Fruit fly (Drosophila melanogaster): ENCODE data around the gene CG42724.

Gene CG42724

DNA sequence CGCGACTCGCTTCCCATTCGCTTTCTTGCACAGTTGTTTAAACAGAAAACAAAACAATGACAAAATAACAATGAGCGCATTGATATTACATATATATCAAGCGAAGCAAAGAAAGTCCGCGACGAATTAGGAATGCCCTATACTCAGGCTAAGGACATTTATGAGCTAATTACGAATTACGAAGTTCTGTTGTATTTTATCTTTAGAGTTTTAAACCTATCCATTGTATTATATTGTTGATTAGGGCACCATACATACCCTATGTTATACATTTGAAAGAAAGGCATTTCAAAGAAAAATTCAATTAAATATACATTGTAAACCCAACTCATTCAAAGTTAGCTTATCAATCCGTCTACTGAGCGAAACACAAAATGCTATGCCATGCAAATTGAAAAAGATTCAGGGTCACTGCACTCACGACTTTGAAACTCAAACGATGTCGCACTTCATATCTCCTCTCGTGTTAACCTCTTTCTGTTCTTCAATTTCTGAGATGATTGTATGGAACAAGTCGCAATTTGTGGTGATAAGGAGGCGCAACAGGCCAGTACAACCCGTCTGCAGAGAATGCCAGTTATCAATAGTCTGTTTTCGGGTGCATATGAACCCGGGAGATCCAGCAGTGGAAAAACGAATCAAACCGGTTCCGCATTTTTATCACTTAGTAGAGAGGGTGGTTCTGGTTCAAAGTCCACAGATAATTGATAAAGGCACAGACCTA is 27.6 kb upstream of the CG42724 start (continued):
- peak; percentile 22 for TF ChIP-seq Xbp1 (GFP tag; optimal IDR thresholded peaks at IDR 0.05)
- peak; percentile 0 for TF ChIP-seq CG2678 (tag; optimal IDR thresholded peaks at IDR 0.05)
- TF ChIP-seq Eip74EF (GFP tag; optimal IDR thresholded peaks at IDR 0.05), result peak in 1 of 2 experiments; percentile 49
- no peak for TF ChIP-seq Hr51 (GFP tag; optimal IDR thresholded peaks at IDR 0.05)
- TF ChIP-seq inv (GFP tag; IDR thresholded peaks at IDR 0.05; ENCODE audit: partially characterized antibody), result no peak
- peak in 1 of 2 experiments; percentile 35 for TF ChIP-seq Hr78 (GFP tag; optimal IDR thresholded peaks at IDR 0.05)
- TF ChIP-seq nmo (GFP tag; optimal IDR thresholded peaks at IDR 0.05), result peak; percentile 7
- TF ChIP-seq Adf1 (GFP tag; IDR thresholded peaks at IDR 0.05), result no peak
- TF ChIP-seq sisA (GFP tag; IDR thresholded peaks at IDR 0.05), result no peak
- peak; percentile 46 for TF ChIP-seq Blimp-1 (GFP tag; optimal IDR thresholded peaks at IDR 0.05)
- no peak for TF ChIP-seq CG6175 (GFP tag; IDR thresholded peaks at IDR 0.05)
- peak in 1 of 2 experiments; percentile 16 for TF ChIP-seq eve (GFP tag; optimal IDR thresholded peaks at IDR 0.05)
- TF ChIP-seq Asciz (GFP tag; optimal IDR thresholded peaks at IDR 0.05), result peak; percentile 26
- peak; percentile 39 for TF ChIP-seq CG1603 (tag; optimal IDR thresholded peaks at IDR 0.05)
- peak; percentile 17 for TF ChIP-seq Oli (tag; optimal IDR thresholded peaks at IDR 0.05)
- TF ChIP-seq Meics (GFP tag; optimal IDR thresholded peaks at IDR 0.05), result no peak
- peak; percentile 70 for TF ChIP-seq sens (GFP tag)
- no peak for TF ChIP-seq CG16779 (GFP tag; IDR thresholded peaks at IDR 0.05)
- TF ChIP-seq CG1529 (GFP tag; optimal IDR thresholded peaks at IDR 0.05), result no peak
- no peak for TF ChIP-seq ssp (GFP tag; IDR thresholded peaks at IDR 0.05)
- TF ChIP-seq NfI (GFP tag; optimal IDR thresholded peaks at IDR 0.05), result no peak
- no peak for TF ChIP-seq knrl (GFP tag; IDR thresholded peaks at IDR 0.05; ENCODE audit: partially characterized antibody)

- TF ChIP-seq CG13287 (GFP tag; IDR thresholded peaks at IDR 0.05; ENCODE audit: partially characterized antibody), result no peak
- peak; percentile 81 for TF ChIP-seq twi (tag; optimal IDR thresholded peaks at IDR 0.05)
- no peak for TF ChIP-seq CG8359 (GFP tag; optimal IDR thresholded peaks at IDR 0.05; ENCODE audit: borderline replicate concordance)
- TF ChIP-seq CG10543 (GFP tag; optimal IDR thresholded peaks at IDR 0.05), result peak; percentile 1
- peak; percentile 25 for TF ChIP-seq D19A (tag; optimal IDR thresholded peaks at IDR 0.05)
- TF ChIP-seq sd (tag; optimal IDR thresholded peaks at IDR 0.05), result peak; percentile 79
- peak; percentile 6 for TF ChIP-seq kah (GFP tag; optimal IDR thresholded peaks at IDR 0.05)
- peak in 1 of 2 experiments; percentile 26 for TF ChIP-seq Pdp1 (GFP tag; optimal IDR thresholded peaks at IDR 0.05)
- peak in 1 of 2 experiments; percentile 48 for TF ChIP-seq eve (GFP tag; optimal IDR thresholded peaks at IDR 0.05)
- TF ChIP-seq sug (tag; optimal IDR thresholded peaks at IDR 0.05), result peak; percentile 49
- peak; percentile 62 for TF ChIP-seq exex (tag; optimal IDR thresholded peaks at IDR 0.05)
- TF ChIP-seq crol (GFP tag; IDR thresholded peaks at IDR 0.05), result peak; percentile 25; the same call in 1 of the 2 replicates
- TF ChIP-seq CG5180 (GFP tag; optimal IDR thresholded peaks at IDR 0.05), result no peak
- TF ChIP-seq danr (GFP tag; IDR thresholded peaks at IDR 0.05), result no peak
- peak in 1 of 2 experiments; percentile 71 for TF ChIP-seq Hr78 (GFP tag; optimal IDR thresholded peaks at IDR 0.05)
- no peak for TF ChIP-seq sisA (GFP tag; IDR thresholded peaks at IDR 0.05)
- TF ChIP-seq gro (GFP tag; optimal IDR thresholded peaks at IDR 0.05), result peak; percentile 23
- peak; percentile 37 for TF ChIP-seq Med (GFP tag)
- peak; percentile 69 for TF ChIP-seq mirr (GFP tag; optimal IDR thresholded peaks at IDR 0.05)
- 0 out of 4 replicates have a peak, but pooled peaks have one; percentile 60 for TF ChIP-seq chinmo (GFP tag; IDR thresholded peaks at IDR 0.05; ENCODE audit: partially characterized antibody)
- no peak for TF ChIP-seq hbn (GFP tag; IDR thresholded peaks at IDR 0.05; ENCODE audit: partially characterized antibody)
- no peak for TF ChIP-seq ems (GFP tag; optimal IDR thresholded peaks at IDR 0.05)
- no peak for TF ChIP-seq CG18476 (GFP tag; optimal IDR thresholded peaks at IDR 0.05)
- TF ChIP-seq CG8478 (optimal IDR thresholded peaks at IDR 0.05), result no peak
- no peak for TF ChIP-seq psq (GFP tag; optimal IDR thresholded peaks at IDR 0.05)
Observed at dm6 chr3R:6394247-6394522, 26.1 kb upstream of the CG42724 start.
